Fruit fly (Drosophila melanogaster) whole organism, prepupa: ENCODE data around the gene Cbs.

Source experiments
- Blimp-1 ChIP-seq: fragments of 200-800 bp; sonication (Bioruptor generic); optimal IDR thresholded peaks from 3 replicates; lab custom pipeline; 2017; ENCODE audit warnings: missing biosample characterization, missing genetic modification characterization, mild to moderate bottlenecking, moderate library complexity, missing genetic modification reagents
- CG10631 ChIP-seq: fragments of 200-800 bp; sonication (Bioruptor generic); optimal IDR thresholded peaks from 2 replicates; lab custom pipeline; 2016; ENCODE audit warnings: missing biosample characterization, missing genetic modification characterization
- CG10669 ChIP-seq: fragments of 200-800 bp; sonication (Bioruptor generic); optimal IDR thresholded peaks from 3 replicates; lab custom pipeline; 2018; ENCODE audit warnings: missing biosample characterization, mild to moderate bottlenecking, missing genetic modification characterization, moderate library complexity
- CG11902 ChIP-seq: fragments of 200-800 bp; sonication (Bioruptor generic); optimal IDR thresholded peaks from 3 replicates; lab custom pipeline; 2016; ENCODE audit warnings: missing biosample characterization, missing genetic modification characterization
- CG15336 ChIP-seq: fragments of 200-800 bp; sonication (Bioruptor generic); IDR thresholded peaks from 2 replicates; pipeline ENCODE4 v1.3.6; 2022; ENCODE audit warnings: missing biosample characterization, missing genetic modification characterization
- CG1621 ChIP-seq: fragments of 200-800 bp; sonication (Bioruptor generic); optimal IDR thresholded peaks from 3 replicates; lab custom pipeline; 2018; ENCODE audit warnings: missing biosample characterization, mild to moderate bottlenecking, missing genetic modification characterization
- CG16779 ChIP-seq: fragments of 200-800 bp; sonication (Bioruptor generic); optimal IDR thresholded peaks from 3 replicates; lab custom pipeline; 2017; ENCODE audit warnings: missing biosample characterization, mild to moderate bottlenecking, missing genetic modification characterization
- CG3032 ChIP-seq: fragments of 200-800 bp; optimal IDR thresholded peaks from 2 replicates; lab custom pipeline; 2019; ENCODE audit warnings: missing biosample characterization, mild to moderate bottlenecking, missing genetic modification characterization, moderate library complexity
- CG31627 ChIP-seq: fragments of 200-800 bp; sonication (Bioruptor generic); optimal IDR thresholded peaks from 3 replicates; lab custom pipeline; 2016; ENCODE audit warnings: missing biosample characterization, missing genetic modification characterization
- CG32006 ChIP-seq: fragments of 200-800 bp; sonication (Bioruptor generic); optimal IDR thresholded peaks from 3 replicates; lab custom pipeline; 2017; ENCODE audit warnings: missing biosample characterization, mild to moderate bottlenecking, missing genetic modification characterization
- CG34406 ChIP-seq: fragments of 200-800 bp; sonication (Bioruptor generic); optimal IDR thresholded peaks from 3 replicates; lab custom pipeline; 2016; ENCODE audit warnings: missing biosample characterization, missing genetic modification characterization
- CG4318 ChIP-seq: fragments of 200-800 bp; sonication (Bioruptor generic); optimal IDR thresholded peaks from 3 replicates; lab custom pipeline; 2017; ENCODE audit warnings: missing biosample characterization, mild to moderate bottlenecking, missing genetic modification characterization
- CG6163 ChIP-seq: fragments of 200-800 bp; sonication (Bioruptor generic); IDR thresholded peaks from 3 replicates; pipeline ENCODE4 v1.3.6; 2022; ENCODE audit warnings: missing biosample characterization, missing genetic modification characterization
- CG6276 ChIP-seq: fragments of 200-800 bp; sonication (Bioruptor generic); optimal IDR thresholded peaks from 2 replicates; lab custom pipeline; 2017; ENCODE audit warnings: missing biosample characterization, mild to moderate bottlenecking, missing genetic modification characterization
- CG6792 ChIP-seq: fragments of 200-800 bp; sonication (Bioruptor generic); optimal IDR thresholded peaks from 3 replicates; lab custom pipeline; 2016; ENCODE audit warnings: missing biosample characterization, missing genetic modification characterization
- CG6854 ChIP-seq: fragments of 200-800 bp; sonication (Bioruptor generic); optimal IDR thresholded peaks from 2 replicates; lab custom pipeline; 2017; ENCODE audit warnings: missing biosample characterization, mild to moderate bottlenecking, missing genetic modification characterization
- CG7368 ChIP-seq: fragments of 200-800 bp; sonication (Bioruptor generic); optimal IDR thresholded peaks from 3 replicates; lab custom pipeline; 2016; ENCODE audit warnings: missing biosample characterization, missing genetic modification characterization
- CG8119 ChIP-seq: fragments of 200-800 bp; sonication (Bioruptor generic); IDR thresholded peaks from 3 replicates; pipeline ENCODE4 v1.3.6; 2022; ENCODE audit warnings: missing biosample characterization, missing genetic modification characterization
- CG8632 ChIP-seq: fragments of 200-800 bp; sonication (Bioruptor generic); optimal IDR thresholded peaks from 3 replicates; lab custom pipeline; 2016; ENCODE audit warnings: missing biosample characterization, missing genetic modification characterization
- CG9139 ChIP-seq: fragments of 200-800 bp; sonication (Bioruptor generic); optimal IDR thresholded peaks from 3 replicates; lab custom pipeline; 2017; ENCODE audit warnings: missing biosample characterization, mild to moderate bottlenecking, missing genetic modification characterization
- Eip75B ChIP-seq: fragments of 200-800 bp; sonication (Bioruptor generic); optimal IDR thresholded peaks from 3 replicates; lab custom pipeline; 2016; ENCODE audit warnings: missing biosample characterization, missing genetic modification characterization
- Eip78C ChIP-seq: fragments of 200-800 bp; sonication (Bioruptor generic); peaks from one replicate; lab custom pipeline; 2016; ENCODE audit warnings: missing biosample characterization, missing genetic modification characterization
- Eip93F ChIP-seq: fragments of 200-800 bp; sonication (Bioruptor generic); optimal IDR thresholded peaks from 2 replicates; lab custom pipeline; 2016; ENCODE audit warnings: missing biosample characterization, mild to moderate bottlenecking, missing genetic modification characterization
- Ets21C ChIP-seq: fragments of 200-800 bp; sonication (Bioruptor generic); optimal IDR thresholded peaks from 3 replicates; lab custom pipeline; 2016; ENCODE audit warnings: missing biosample characterization, missing genetic modification characterization
- Ets96B ChIP-seq: fragments of 200-800 bp; optimal IDR thresholded peaks from 2 replicates; lab custom pipeline; 2019; ENCODE audit warnings: missing biosample characterization, mild to moderate bottlenecking, missing genetic modification characterization, moderate library complexity
- Gug ChIP-seq: fragments of 200-800 bp; sonication (Bioruptor generic); IDR thresholded peaks from 2 replicates; pipeline ENCODE4 v1.3.6; 2022; ENCODE audit warnings: missing biosample characterization, missing genetic modification characterization
- Hr39 ChIP-seq: fragments of 200-800 bp; sonication (Bioruptor generic); optimal IDR thresholded peaks from 2 replicates; lab custom pipeline; 2016; ENCODE audit warnings: missing biosample characterization, missing genetic modification characterization
- Lpt ChIP-seq: fragments of 200-800 bp; sonication (Bioruptor generic); optimal IDR thresholded peaks from 3 replicates; lab custom pipeline; 2016; ENCODE audit warnings: missing biosample characterization, missing genetic modification characterization
- Met ChIP-seq: fragments of 200-800 bp; sonication (Bioruptor generic); optimal IDR thresholded peaks from 3 replicates; lab custom pipeline; 2016; ENCODE audit warnings: missing biosample characterization, missing genetic modification characterization
- OdsH ChIP-seq: fragments of 200-800 bp; sonication (Bioruptor generic); optimal IDR thresholded peaks from 3 replicates; lab custom pipeline; 2016; ENCODE audit warnings: missing biosample characterization, missing genetic modification characterization
- Smox ChIP-seq: fragments of 200-800 bp; sonication (Bioruptor generic); optimal IDR thresholded peaks from 3 replicates; lab custom pipeline; 2016; ENCODE audit warnings: missing biosample characterization, missing genetic modification characterization
- Sox102F ChIP-seq: fragments of 200-800 bp; sonication (Bioruptor generic); optimal IDR thresholded peaks from 2 replicates; lab custom pipeline; 2016; ENCODE audit warnings: missing biosample characterization, mild to moderate bottlenecking, missing genetic modification characterization
- Sox14 ChIP-seq: fragments of 200-800 bp; sonication (Bioruptor generic); optimal IDR thresholded peaks from 3 replicates; lab custom pipeline; 2016; ENCODE audit warnings: missing biosample characterization, missing genetic modification characterization
- achi ChIP-seq: fragments of 200-800 bp; sonication (Bioruptor generic); optimal IDR thresholded peaks from 3 replicates; lab custom pipeline; 2016; ENCODE audit warnings: missing biosample characterization, missing genetic modification characterization
- acj6 ChIP-seq: fragments of 200-800 bp; sonication (Bioruptor generic); optimal IDR thresholded peaks from 3 replicates; lab custom pipeline; 2016; ENCODE audit warnings: missing biosample characterization, missing genetic modification characterization
- dac ChIP-seq: fragments of 200-800 bp; sonication (Bioruptor generic); optimal IDR thresholded peaks from 2 replicates; lab custom pipeline; 2017; ENCODE audit warnings: missing biosample characterization, mild to moderate bottlenecking, missing genetic modification characterization
- dsx ChIP-seq: fragments of 200-800 bp; optimal IDR thresholded peaks from 3 replicates; lab custom pipeline; 2019; ENCODE audit warnings: missing biosample characterization, mild to moderate bottlenecking, missing genetic modification characterization, moderate library complexity; ENCODE audit not compliant: poor library complexity, severe bottlenecking
- eg ChIP-seq: fragments of 200-800 bp; sonication (Bioruptor generic); IDR thresholded peaks from 3 replicates; pipeline ENCODE4 v1.3.6; 2022; ENCODE audit warnings: missing biosample characterization, missing genetic modification characterization
- esn ChIP-seq: fragments of 200-800 bp; sonication (Bioruptor generic); optimal IDR thresholded peaks from 2 replicates; lab custom pipeline; 2016; ENCODE audit warnings: missing biosample characterization, mild to moderate bottlenecking, missing genetic modification characterization, moderate library complexity
- fd59A ChIP-seq: fragments of 200-800 bp; sonication (Bioruptor generic); optimal IDR thresholded peaks from 2 replicates; lab custom pipeline; 2017; ENCODE audit warnings: missing biosample characterization, mild to moderate bottlenecking, missing genetic modification characterization, missing genetic modification reagents
- fd85E ChIP-seq: fragments of 200-800 bp; sonication (Bioruptor generic); optimal IDR thresholded peaks from 3 replicates; lab custom pipeline; 2016; ENCODE audit warnings: missing biosample characterization, missing genetic modification characterization
- pdm3 ChIP-seq: fragments of 200-800 bp; sonication (Bioruptor generic); optimal IDR thresholded peaks from 3 replicates; lab custom pipeline; 2016; ENCODE audit warnings: missing biosample characterization, missing genetic modification characterization
- spab ChIP-seq: fragments of 200-800 bp; sonication (Bioruptor generic); optimal IDR thresholded peaks from 2 replicates; lab custom pipeline; 2017; ENCODE audit warnings: missing biosample characterization, mild to moderate bottlenecking, missing genetic modification characterization, missing genetic modification reagents
- ss ChIP-seq, 2 experiments: fragments of 200-800 bp; sonication (Bioruptor generic); optimal IDR thresholded peaks; 2 replicates in 1 of 2; 3 replicates in 1 of 2; lab custom pipeline; 2017 to 2018; ENCODE audit warnings: mild to moderate bottlenecking in 2 of 2, missing biosample characterization in 2 of 2, missing genetic modification characterization in 2 of 2, moderate library complexity in 1 of 2
- topi ChIP-seq: fragments of 200-800 bp; sonication (Bioruptor generic); optimal IDR thresholded peaks from 3 replicates; lab custom pipeline; 2016; ENCODE audit warnings: missing biosample characterization, missing genetic modification characterization
- vri ChIP-seq: fragments of 200-800 bp; sonication (Bioruptor generic); optimal IDR thresholded peaks from 3 replicates; lab custom pipeline; 2016; ENCODE audit warnings: missing biosample characterization, mild to moderate bottlenecking, missing genetic modification characterization

Cbs gene

dm6 chrX:21053849-21054581 is 9.1 kb downstream of the Cbs start, which contains the start of the genes Stt3A and bves (continued):
- TF ChIP-seq pdm3 (GFP tag; lab: Kevin White, UChicago): peak; percentile 99
- peak; percentile 98 for TF ChIP-seq CG32006
- TF ChIP-seq CG31627 (GFP tag; lab: Kevin White, UChicago): peak; percentile 98
- peak; percentile 96 for TF ChIP-seq CG4318 (GFP tag; lab: Kevin White, UChicago)
- TF ChIP-seq ss (GFP tag; optimal IDR thresholded peaks at IDR 0.05; lab: Kevin White, UChicago): peak; percentile 97
- TF ChIP-seq Sox102F (GFP tag; lab: Kevin White, UChicago): peak; percentile 100
- peak; percentile 98 for TF ChIP-seq eg
- TF ChIP-seq OdsH (GFP tag; lab: Kevin White, UChicago): peak; percentile 99
- peak; percentile 98 for TF ChIP-seq CG7368 (GFP tag; lab: Kevin White, UChicago)
- peak; percentile 100 for TF ChIP-seq Eip78C
- peak; percentile 96 for TF ChIP-seq dac (GFP tag; lab: Kevin White, UChicago)
- peak; percentile 99 for TF ChIP-seq CG8632 (GFP tag; lab: Kevin White, UChicago)
- TF ChIP-seq CG6276 (GFP tag; lab: Kevin White, UChicago): peak; percentile 99
- peak; percentile 98 for TF ChIP-seq Ets21C (GFP tag; lab: Kevin White, UChicago)
- TF ChIP-seq CG6163 (GFP tag; lab: Robert Waterston, UW): peak; percentile 99
- TF ChIP-seq CG1621 (tag; lab: Kevin White, UChicago): peak; percentile 98
- peak; percentile 99 for TF ChIP-seq Sox14 (GFP tag; lab: Kevin White, UChicago)
- TF ChIP-seq CG34406 (GFP tag; lab: Kevin White, UChicago): peak; percentile 99
- peak; percentile 99 for TF ChIP-seq Met (GFP tag; lab: Kevin White, UChicago)
- peak; percentile 99 for TF ChIP-seq esn (GFP tag; lab: Kevin White, UChicago)
- peak; percentile 95 for TF ChIP-seq CG3032 (tag; lab: Kevin White, UChicago)
- peak; percentile 99 for TF ChIP-seq Smox
- peak; percentile 96 for TF ChIP-seq Blimp-1 (GFP tag; lab: Kevin White, UChicago)
- TF ChIP-seq CG11902: peak; percentile 93
- TF ChIP-seq dsx (GFP tag; lab: Kevin White, UChicago): peak; percentile 96
- peak; percentile 98 for TF ChIP-seq CG10631
- TF ChIP-seq CG16779 (tag; lab: Kevin White, UChicago): peak; percentile 98
- peak; percentile 97 for TF ChIP-seq spab (GFP tag; lab: Kevin White, UChicago)
- peak; percentile 98 for TF ChIP-seq CG9139
- peak; percentile 98 for TF ChIP-seq acj6
- peak; percentile 98 for TF ChIP-seq CG6854
- TF ChIP-seq Ets96B (tag; lab: Kevin White, UChicago): peak; percentile 98
- TF ChIP-seq fd59A (GFP tag; lab: Kevin White, UChicago): peak; percentile 97
- peak; percentile 98 for TF ChIP-seq Hr39 (GFP tag; lab: Kevin White, UChicago)
- TF ChIP-seq Eip75B (GFP tag; lab: Kevin White, UChicago): peak; percentile 99
- TF ChIP-seq CG8119 (GFP tag; lab: Robert Waterston, UW): peak; percentile 99
- peak; percentile 98 for TF ChIP-seq Lpt
- peak; percentile 98 for TF ChIP-seq achi (GFP tag; lab: Kevin White, UChicago)

dm6 chrX:21054963-21055480 is 10.1 kb downstream of the Cbs start:
- TF ChIP-seq CG6792 (GFP tag; lab: Kevin White, UChicago) (peak; percentile 8), CG16779 (tag; lab: Kevin White, UChicago) (peak; percentile 59), Gug (peak; percentile 28; the same call in 1 of the 2 replicates), Hr39 (GFP tag; lab: Kevin White, UChicago) (no peak), eg (peak; percentile 70; the same call in 1 of the 3 replicates), ss (GFP tag; optimal IDR thresholded peaks at IDR 0.05; lab: Kevin White, UChicago) (peak; percentile 78 to 91), fd85E (GFP tag; lab: Kevin White, UChicago) (no peak), CG15336 (GFP tag; lab: Robert Waterston, UW) (peak; percentile 63), CG3032 (tag; lab: Kevin White, UChicago) (peak; percentile 38), CG32006 (peak; percentile 10), CG10669 (GFP tag; lab: Kevin White, UChicago) (no peak), pdm3 (GFP tag; lab: Kevin White, UChicago) (no peak), CG34406 (GFP tag; lab: Kevin White, UChicago) (no peak), OdsH (GFP tag; lab: Kevin White, UChicago) (no peak), CG6854 (no peak), esn (GFP tag; lab: Kevin White, UChicago) (no peak), CG7368 (GFP tag; lab: Kevin White, UChicago) (no peak), topi (GFP tag; lab: Kevin White, UChicago) (no peak), Smox (no peak), Eip75B (GFP tag; lab: Kevin White, UChicago) (no peak), Eip93F (GFP tag; lab: Kevin White, UChicago) (no peak), CG6163 (GFP tag; lab: Robert Waterston, UW) (peak; percentile 72; the same call in 2 of the 3 replicates), Blimp-1 (GFP tag; lab: Kevin White, UChicago) (peak; percentile 6), vri (no peak), CG1621 (tag; lab: Kevin White, UChicago) (peak; percentile 23)
